Worm (Caenorhabditis elegans) whole organism, mixed stage, embryonic: Measurements from ENCODE around the gene T09A12.1.

ENCODE experiments used
- M03D4.4 ChIP-seq: sonication (generic microtip); optimal IDR thresholded peaks from 2 replicates; lab custom pipeline; 2017; ENCODE audit warnings: mild to moderate bottlenecking, missing genetic modification characterization, missing compliant biosample characterization
- bed-3 ChIP-seq: fragments of 200-800 bp; sonication (Bioruptor generic); optimal IDR thresholded peaks from 3 replicates; lab custom pipeline; 2018; ENCODE audit warnings: mild to moderate bottlenecking, missing genetic modification characterization, moderate library complexity, missing compliant biosample characterization
- blmp-1 ChIP-seq: fragments of 150-350 bp; optimal IDR thresholded peaks from 2 replicates; lab custom pipeline; 2014; ENCODE audit warnings: missing biosample characterization, missing genetic modification characterization
- ceh-39 ChIP-seq: fragments of 150-350 bp; optimal IDR thresholded peaks from 2 replicates; lab custom pipeline; 2014; ENCODE audit warnings: missing biosample characterization, missing genetic modification characterization
- ceh-43 ChIP-seq: fragments of 200-800 bp; sonication (Bioruptor generic); optimal IDR thresholded peaks from 2 replicates; lab custom pipeline; 2018; ENCODE audit warnings: mild to moderate bottlenecking, missing genetic modification characterization, moderate library complexity, missing compliant biosample characterization
- ceh-83 ChIP-seq: fragments of 200-800 bp; sonication (Bioruptor generic); optimal IDR thresholded peaks from 2 replicates; lab custom pipeline; 2018; ENCODE audit warnings: mild to moderate bottlenecking, missing genetic modification characterization, missing compliant biosample characterization
- elt-1 ChIP-seq: sonication (generic microtip); optimal IDR thresholded peaks from 2 replicates; lab custom pipeline; 2017; ENCODE audit warnings: missing genetic modification characterization, mild to moderate bottlenecking, missing compliant biosample characterization, antibody characterized with exemption, moderate library complexity, borderline replicate concordance; ENCODE audit not compliant: insufficient read depth
- elt-3 ChIP-seq: fragments of 150-350 bp; optimal IDR thresholded peaks from 2 replicates; lab custom pipeline; 2014; ENCODE audit warnings: missing biosample characterization, missing genetic modification characterization
- ham-2 ChIP-seq: fragments of 200-800 bp; sonication (Bioruptor generic); optimal IDR thresholded peaks from 2 replicates; lab custom pipeline; 2018; ENCODE audit warnings: mild to moderate bottlenecking, missing genetic modification characterization, missing compliant biosample characterization
- hlh-1 ChIP-seq: fragments of 150-350 bp; optimal IDR thresholded peaks from 2 replicates; lab custom pipeline; 2014; ENCODE audit warnings: missing biosample characterization, missing genetic modification reagents, missing genetic modification characterization
- lin-13 ChIP-seq: fragments of 150-350 bp; optimal IDR thresholded peaks from 2 replicates; lab custom pipeline; 2014; ENCODE audit warnings: missing biosample characterization, missing genetic modification characterization
- lin-32 ChIP-seq: fragments of 200-800 bp; sonication (Bioruptor generic); optimal IDR thresholded peaks from 2 replicates; lab custom pipeline; 2018; ENCODE audit warnings: mild to moderate bottlenecking, missing genetic modification characterization, missing compliant biosample characterization
- lsy-2 ChIP-seq: fragments of 150-350 bp; optimal IDR thresholded peaks from 2 replicates; lab custom pipeline; 2014; ENCODE audit warnings: missing biosample characterization, missing genetic modification characterization
- mab-5 ChIP-seq: fragments of 150-350 bp; optimal IDR thresholded peaks from 2 replicates; lab custom pipeline; 2014; ENCODE audit warnings: missing biosample characterization, missing genetic modification characterization
- mep-1 ChIP-seq: fragments of 150-350 bp; optimal IDR thresholded peaks from 2 replicates; lab custom pipeline; 2017; ENCODE audit warnings: missing biosample characterization, missing genetic modification reagents, missing genetic modification characterization, inconsistent platforms
- mls-2 ChIP-seq: sonication (generic microtip); optimal IDR thresholded peaks from 2 replicates; lab custom pipeline; 2016; ENCODE audit warnings: mild to moderate bottlenecking, missing genetic modification characterization, moderate library complexity, missing compliant biosample characterization
- nhr-12 ChIP-seq: fragments of 150-350 bp; optimal IDR thresholded peaks from 2 replicates; lab custom pipeline; 2014; ENCODE audit warnings: missing biosample characterization, missing genetic modification characterization
- nhr-2 ChIP-seq: fragments of 150-350 bp; optimal IDR thresholded peaks from 2 replicates; lab custom pipeline; 2014; ENCODE audit warnings: missing biosample characterization, missing genetic modification characterization
- nhr-237 ChIP-seq: fragments of 150-350 bp; optimal IDR thresholded peaks from 2 replicates; lab custom pipeline; 2014; ENCODE audit warnings: missing biosample characterization, missing genetic modification characterization
- nhr-76 ChIP-seq: sonication (generic microtip); optimal IDR thresholded peaks from 2 replicates; lab custom pipeline; 2017; ENCODE audit warnings: missing biosample characterization, missing genetic modification characterization
- pha-4 ChIP-seq: fragments of 150-350 bp; optimal IDR thresholded peaks from 2 replicates; lab custom pipeline; 2018; ENCODE audit warnings: missing biosample characterization, missing genetic modification reagents, missing genetic modification characterization
- sem-2 ChIP-seq: fragments of 200-800 bp; sonication (Bioruptor generic); optimal IDR thresholded peaks from 2 replicates; lab custom pipeline; 2018; ENCODE audit warnings: mild to moderate bottlenecking, missing genetic modification characterization, missing compliant biosample characterization
- sptf-1 ChIP-seq: sonication (generic microtip); optimal IDR thresholded peaks from 2 replicates; lab custom pipeline; 2017; ENCODE audit warnings: mild to moderate bottlenecking, missing genetic modification characterization, moderate library complexity, missing compliant biosample characterization
- tbx-8 ChIP-seq: fragments of 200-800 bp; sonication (Bioruptor generic); optimal IDR thresholded peaks from 2 replicates; lab custom pipeline; 2018; ENCODE audit warnings: mild to moderate bottlenecking, missing genetic modification characterization, moderate library complexity, missing compliant biosample characterization
- unc-120 ChIP-seq: sonication (generic microtip); optimal IDR thresholded peaks from 2 replicates; lab custom pipeline; 2017; ENCODE audit warnings: missing genetic modification characterization, missing compliant biosample characterization; ENCODE audit not compliant: poor library complexity, severe bottlenecking
- unc-62 ChIP-seq: fragments of 150-350 bp; optimal IDR thresholded peaks from 2 replicates; lab custom pipeline; 2014; ENCODE audit warnings: missing biosample characterization, missing genetic modification reagents, missing genetic modification characterization
- zip-8 ChIP-seq: fragments of 150-350 bp; optimal IDR thresholded peaks from 2 replicates; lab custom pipeline; 2014; ENCODE audit warnings: missing biosample characterization, missing genetic modification characterization

Gene T09A12.1

DNA sequence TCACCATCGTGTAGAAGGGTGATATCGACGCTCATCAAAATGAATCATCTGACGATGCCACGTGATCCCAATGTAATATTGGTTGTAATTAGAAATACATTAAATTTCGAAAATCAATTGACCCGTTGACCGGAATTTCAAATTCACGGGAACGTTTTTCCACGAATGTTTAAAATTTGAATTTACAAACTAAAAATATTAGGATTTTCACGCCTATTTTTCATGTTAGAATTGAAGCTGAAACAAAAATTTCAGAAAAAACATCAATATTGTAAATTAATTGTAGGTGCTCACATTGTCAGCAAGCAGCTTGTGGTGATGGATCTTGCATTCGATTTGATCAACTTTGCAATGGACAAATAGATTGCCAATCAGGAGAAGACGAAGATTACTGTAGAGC is 33.9 kb upstream of the T09A12.1 start, which contains the start of gene C07G1.6:
TSS of gene C07G1.6 (minus strand) at position 101 of the 400 bp plus-strand sequence.
- TF ChIP-seq nhr-237 (tag; lab: Kevin White, UChicago) (no peak), elt-3 (tag; lab: Kevin White, UChicago) (no peak), bed-3 (GFP tag; lab: Kevin White, UChicago) (no peak), lin-32 (no peak), M03D4.4 (tag; lab: Kevin White, UChicago) (no peak)
- TF ChIP-seq, all 35 proteins: peak for 0

DNA sequence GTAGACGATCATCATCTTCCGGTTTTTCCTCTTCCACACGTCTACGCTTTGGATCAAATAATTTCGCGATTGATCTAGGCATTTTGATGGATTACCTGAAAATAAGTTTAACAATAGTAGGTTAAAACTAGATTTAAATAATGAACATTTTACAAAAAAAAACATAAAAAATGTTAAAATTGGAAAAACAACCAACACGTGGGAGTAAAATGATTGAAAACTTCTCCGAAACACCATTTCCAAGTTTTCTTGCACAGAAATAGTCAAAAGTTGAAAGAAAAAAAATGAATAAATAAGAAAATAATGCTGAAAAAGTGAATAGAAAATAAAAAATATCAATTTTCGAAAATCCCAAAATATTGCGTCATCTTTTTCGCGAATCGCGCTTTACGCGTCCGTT is 32.5 kb upstream of the T09A12.1 start, which contains the start of gene C07G1.7:
TSS of gene C07G1.7 (minus strand) at position 101 of the 400 bp plus-strand sequence.
- no peak for TF ChIP-seq lsy-2 (tag; lab: Kevin White, UChicago)
- no peak for TF ChIP-seq M03D4.4 (tag; lab: Kevin White, UChicago)
- no peak for TF ChIP-seq nhr-76 (tag; lab: Kevin White, UChicago)
- no peak for TF ChIP-seq bed-3 (GFP tag; lab: Kevin White, UChicago)
- TF ChIP-seq zip-8 (tag; lab: Kevin White, UChicago), result peak; percentile 66
- no peak for TF ChIP-seq sem-2

DNA sequence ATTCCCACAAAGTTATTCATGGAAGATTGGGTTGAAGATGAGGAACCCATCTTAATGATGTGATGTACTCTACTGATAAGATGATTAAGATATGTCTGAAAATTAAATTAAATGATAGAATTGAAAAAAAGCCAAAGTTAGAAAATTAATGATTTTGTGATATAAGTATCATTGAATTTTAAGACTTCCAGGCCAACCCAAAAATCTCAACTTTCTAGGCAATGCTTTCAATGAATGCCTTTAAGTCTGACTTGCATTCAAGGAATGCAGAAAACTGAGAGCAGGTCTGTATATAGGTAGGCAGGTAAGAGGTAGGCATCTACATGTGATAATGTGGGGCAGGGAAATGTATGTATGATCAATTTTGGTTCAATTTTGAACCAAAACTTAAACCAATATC is 24.2 kb upstream of the T09A12.1 start, which contains the start of gene ocr-2:
TSS of gene ocr-2 (minus strand) at position 101 of the 400 bp plus-strand sequence.
- TF ChIP-seq elt-1 (tag; lab: Kevin White, UChicago) (peak; percentile 4), elt-3 (tag; lab: Kevin White, UChicago) (no peak)

DNA sequence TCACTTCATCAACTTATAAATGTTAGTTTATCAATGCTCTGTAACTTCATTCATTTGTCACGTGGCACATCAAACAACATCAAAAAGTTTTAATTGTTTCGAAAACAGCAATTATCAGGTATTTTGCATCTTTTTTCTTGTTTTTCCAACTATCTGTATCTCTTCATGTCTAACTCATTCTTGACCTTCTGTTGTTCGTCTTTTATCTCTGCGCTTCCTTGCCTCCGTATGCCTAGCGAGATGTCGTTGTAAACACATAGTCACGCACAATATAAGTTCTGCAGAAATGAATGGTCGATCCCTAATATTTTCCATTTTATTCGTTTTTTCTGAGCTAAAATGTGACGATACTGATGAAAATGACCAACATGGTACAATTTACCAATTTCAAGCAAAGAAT is 22.3 kb upstream of the T09A12.1 start, which contains the start of gene gpx-6:
TSS of gene gpx-6 (plus strand) at position 257 of the 400 bp plus-strand sequence.
- TF ChIP-seq nhr-12 (tag; lab: Kevin White, UChicago) (no peak), hlh-1 (tag; lab: Kevin White, UChicago) (peak; percentile 53)
- TF ChIP-seq, all 35 proteins: peak for 1

DNA sequence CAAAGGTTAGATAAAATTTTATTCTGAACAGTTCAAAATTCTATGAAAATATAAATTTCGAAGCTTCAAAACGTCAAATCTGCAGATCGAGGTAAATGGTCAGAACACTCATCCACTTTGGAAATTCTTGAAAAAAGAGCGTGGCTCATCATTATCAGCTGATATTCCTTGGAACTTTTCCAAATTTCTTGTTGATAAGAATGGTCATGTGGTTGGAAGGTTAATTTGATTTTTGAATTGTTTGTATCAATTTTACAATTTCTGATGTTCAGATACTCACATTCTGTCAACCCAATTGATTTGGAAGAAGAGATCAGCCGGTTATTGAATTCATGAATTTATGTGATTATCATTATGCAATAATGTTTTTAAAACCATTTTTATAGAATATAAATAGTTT is 21.2 kb upstream of the T09A12.1 start:
- TF ChIP-seq ceh-39 (tag; lab: Kevin White, UChicago) (no peak), nhr-2 (no peak), lin-13 (tag; lab: Kevin White, UChicago) (no peak), sptf-1 (tag; lab: Kevin White, UChicago) (no peak), nhr-76 (tag; lab: Kevin White, UChicago) (no peak)

ce11 chrIV:8225357-8225756 is 18.9 kb upstream of the T09A12.1 start, which contains the start of gene serp-1.2:
serp-1.2 (plus strand) TSS chrIV:8225674.
- no peak for TF ChIP-seq ham-2 (GFP tag; lab: Kevin White, UChicago)
- TF ChIP-seq mab-5 (tag; lab: Kevin White, UChicago), result no peak
- TF ChIP-seq elt-1 (tag; lab: Kevin White, UChicago), result no peak
- TF ChIP-seq tbx-8 (GFP tag; lab: Kevin White, UChicago), result no peak
- TF ChIP-seq M03D4.4 (tag; lab: Kevin White, UChicago), result no peak
- TF ChIP-seq ceh-83 (GFP tag; lab: Kevin White, UChicago), result no peak
- TF ChIP-seq lin-32, result no peak
- no peak for TF ChIP-seq unc-120 (tag; lab: Kevin White, UChicago)
- no peak for TF ChIP-seq sptf-1 (tag; lab: Kevin White, UChicago)
- no peak for TF ChIP-seq nhr-237 (tag; lab: Kevin White, UChicago)
- no peak for TF ChIP-seq pha-4
- no peak for TF ChIP-seq unc-62 (GFP tag; lab: Kevin White, UChicago)
- no peak for TF ChIP-seq nhr-2
- TF ChIP-seq mls-2 (tag; lab: Kevin White, UChicago), result no peak
- no peak for TF ChIP-seq sem-2
- TF ChIP-seq, all 35 proteins: peak for 0

ce11 chrIV:8226474-8226873 is 17.7 kb upstream of the T09A12.1 start:
- no peak for TF ChIP-seq ceh-83 (GFP tag; lab: Kevin White, UChicago)
- no peak for TF ChIP-seq hlh-1 (tag; lab: Kevin White, UChicago)
- TF ChIP-seq M03D4.4 (tag; lab: Kevin White, UChicago), result no peak
- TF ChIP-seq bed-3 (GFP tag; lab: Kevin White, UChicago), result no peak
- no peak for TF ChIP-seq ceh-39 (tag; lab: Kevin White, UChicago)
- no peak for TF ChIP-seq ceh-43
- TF ChIP-seq blmp-1, result no peak
- TF ChIP-seq mep-1 (tag; lab: Kevin White, UChicago), result no peak
